Fruit fly (Drosophila melanogaster) whole organism, embryonic: ENCODE data around the gene CG17359.

Source experiments
- ATbp ChIP-seq: fragments of 200-800 bp; sonication (Bioruptor generic); optimal IDR thresholded peaks from 2 replicates; lab custom pipeline; 2017; ENCODE audit warnings: missing biosample characterization, mild to moderate bottlenecking, missing genetic modification characterization, missing genetic modification reagents
- Aef1 ChIP-seq: fragments of 200-800 bp; sonication (Bioruptor generic); IDR thresholded peaks from 3 replicates; pipeline ENCODE4 v1.3.6; 2022; ENCODE audit warnings: missing biosample characterization, missing genetic modification characterization
- BtbVII ChIP-seq: fragments of 200-800 bp; sonication (Bioruptor generic); optimal IDR thresholded peaks from 3 replicates; lab custom pipeline; 2017; ENCODE audit warnings: missing biosample characterization, mild to moderate bottlenecking, missing genetic modification characterization
- Bteb2 ChIP-seq: fragments of 200-800 bp; sonication (Bioruptor generic); optimal IDR thresholded peaks from 2 replicates; lab custom pipeline; 2016; ENCODE audit warnings: missing biosample characterization, missing genetic modification characterization
- CG10462 ChIP-seq: fragments of 200-800 bp; sonication (Bioruptor generic); optimal IDR thresholded peaks from 2 replicates; lab custom pipeline; 2016; ENCODE audit warnings: missing biosample characterization, missing genetic modification characterization
- CG11456 ChIP-seq: fragments of 200-800 bp; sonication (Bioruptor generic); IDR thresholded peaks from 3 replicates; pipeline ENCODE4 v1.3.6; 2022; ENCODE audit warnings: missing biosample characterization, missing genetic modification characterization
- CG12659 ChIP-seq: fragments of 200-800 bp; sonication (Bioruptor generic); optimal IDR thresholded peaks from 3 replicates; lab custom pipeline; 2017; ENCODE audit warnings: mild to moderate bottlenecking, missing biosample characterization, missing genetic modification reagents, missing genetic modification characterization
- CG12769 ChIP-seq: fragments of 200-800 bp; sonication (Bioruptor generic); optimal IDR thresholded peaks from 2 replicates; lab custom pipeline; 2019; ENCODE audit warnings: missing biosample characterization, mild to moderate bottlenecking, missing genetic modification characterization, moderate library complexity
- CG14014 ChIP-seq: fragments of 200-800 bp; sonication (Bioruptor generic); IDR thresholded peaks from 2 replicates; pipeline ENCODE4 v1.3.6; 2022; ENCODE audit warnings: missing biosample characterization, missing genetic modification characterization
- CG14441 ChIP-seq: fragments of 200-800 bp; sonication (Bioruptor generic); IDR thresholded peaks from 2 replicates; pipeline ENCODE4 v1.3.6; 2022; ENCODE audit warnings: missing biosample characterization, missing genetic modification characterization
- CG15696 ChIP-seq: fragments of 200-800 bp; sonication (Bioruptor generic); optimal IDR thresholded peaks from 2 replicates; lab custom pipeline; 2019; ENCODE audit warnings: missing biosample characterization, mild to moderate bottlenecking, missing genetic modification characterization, moderate library complexity
- CG1602 ChIP-seq: fragments of 200-800 bp; sonication (Bioruptor generic); optimal IDR thresholded peaks from 3 replicates; lab custom pipeline; 2016; ENCODE audit warnings: missing biosample characterization, missing genetic modification characterization
- CG1647 ChIP-seq: fragments of 200-800 bp; sonication (Bioruptor generic); optimal IDR thresholded peaks from 3 replicates; lab custom pipeline; 2016; ENCODE audit warnings: missing biosample characterization, missing genetic modification characterization
- CG18262 ChIP-seq: fragments of 200-800 bp; optimal IDR thresholded peaks from 3 replicates; lab custom pipeline; 2019; ENCODE audit warnings: missing biosample characterization, mild to moderate bottlenecking, missing genetic modification characterization, moderate library complexity
- CG2129 ChIP-seq: fragments of 200-800 bp; sonication (Bioruptor generic); IDR thresholded peaks from 2 replicates; pipeline ENCODE4 v1.3.6; 2022; ENCODE audit warnings: missing biosample characterization, missing genetic modification characterization; ENCODE audit not compliant: partially characterized antibody
- CG3065 ChIP-seq: fragments of 200-800 bp; sonication (Bioruptor generic); optimal IDR thresholded peaks from 2 replicates; lab custom pipeline; 2016; ENCODE audit warnings: missing biosample characterization, missing genetic modification characterization
- CG31441 ChIP-seq: fragments of 200-800 bp; sonication (Bioruptor generic); IDR thresholded peaks from 2 replicates; pipeline ENCODE4 v1.3.6; 2022; ENCODE audit warnings: missing biosample characterization, missing genetic modification characterization
- CG3163 ChIP-seq: fragments of 200-800 bp; sonication (Bioruptor generic); optimal IDR thresholded peaks from 3 replicates; lab custom pipeline; 2016; ENCODE audit warnings: missing biosample characterization, missing genetic modification characterization
- CG3407 ChIP-seq: fragments of 200-800 bp; sonication (Bioruptor generic); optimal IDR thresholded peaks from 2 replicates; lab custom pipeline; 2018; ENCODE audit warnings: missing biosample characterization, mild to moderate bottlenecking, missing genetic modification characterization
- CG34422 ChIP-seq: fragments of 200-800 bp; sonication (Bioruptor generic); IDR thresholded peaks from 3 replicates; pipeline ENCODE4 v1.3.6; 2022; ENCODE audit warnings: missing biosample characterization, missing genetic modification characterization
- CG4820 ChIP-seq: fragments of 200-800 bp; sonication (Bioruptor generic); optimal IDR thresholded peaks from 3 replicates; lab custom pipeline; 2016; ENCODE audit warnings: missing biosample characterization, missing genetic modification characterization
- CG6854 ChIP-seq: fragments of 200-800 bp; sonication (Bioruptor generic); optimal IDR thresholded peaks from 3 replicates; lab custom pipeline; 2017; ENCODE audit warnings: missing biosample characterization, mild to moderate bottlenecking, missing genetic modification characterization
- CG7745 ChIP-seq: fragments of 200-800 bp; sonication (Bioruptor generic); optimal IDR thresholded peaks from 2 replicates; lab custom pipeline; 2018; ENCODE audit warnings: missing biosample characterization, mild to moderate bottlenecking, missing genetic modification characterization, moderate library complexity
- CG7839 ChIP-seq: fragments of 200-800 bp; sonication (Bioruptor generic); optimal IDR thresholded peaks from 3 replicates; lab custom pipeline; 2018; ENCODE audit warnings: missing biosample characterization, mild to moderate bottlenecking, missing genetic modification characterization, moderate library complexity
- CG8944 ChIP-seq: fragments of 200-800 bp; sonication (Bioruptor generic); optimal IDR thresholded peaks from 3 replicates; lab custom pipeline; 2016; ENCODE audit warnings: missing biosample characterization, missing genetic modification characterization
- Eip74EF ChIP-seq, 2 experiments: fragments of 200-800 bp in 1 of 2; fragments of >200 bp in 1 of 2; sonication (Bioruptor generic) in 1 of 2; optimal IDR thresholded peaks; 2 replicates each; lab custom pipeline; 2017 to 2019; ENCODE audit warnings: missing biosample characterization in 2 of 2, missing genetic modification characterization in 2 of 2, mild to moderate bottlenecking in 1 of 2, moderate library complexity in 1 of 2
- Fer1 ChIP-seq: fragments of 200-800 bp; sonication (Bioruptor generic); optimal IDR thresholded peaks from 2 replicates; lab custom pipeline; 2017; ENCODE audit warnings: missing biosample characterization, mild to moderate bottlenecking, missing genetic modification characterization
- Gug ChIP-seq: fragments of 200-800 bp; sonication (Bioruptor generic); IDR thresholded peaks from 4 replicates; pipeline ENCODE4 v1.3.6; 2022; ENCODE audit warnings: missing biosample characterization, missing genetic modification characterization
- H2.0 ChIP-seq: fragments of 200-800 bp; sonication (Bioruptor generic); IDR thresholded peaks from 2 replicates; pipeline ENCODE4 v1.3.6; 2022; ENCODE audit warnings: missing biosample characterization, missing genetic modification characterization
- Hr78 ChIP-seq, 2 experiments: fragments of 200-800 bp in 1 of 2; fragments of >200 bp in 1 of 2; sonication (Bioruptor generic) in 1 of 2; optimal IDR thresholded peaks; 2 replicates each; lab custom pipeline; 2017 to 2019; ENCODE audit warnings: missing biosample characterization in 2 of 2, missing genetic modification characterization in 2 of 2, mild to moderate bottlenecking in 1 of 2, moderate library complexity in 1 of 2
- NC2α ChIP-seq: fragments of 200-800 bp; sonication (Bioruptor generic); optimal IDR thresholded peaks from 2 replicates; lab custom pipeline; 2016; ENCODE audit warnings: missing biosample characterization, missing genetic modification characterization
- Nf-YC ChIP-seq: fragments of 200-800 bp; optimal IDR thresholded peaks from 3 replicates; lab custom pipeline; 2019; ENCODE audit warnings: missing biosample characterization, mild to moderate bottlenecking, missing genetic modification characterization, moderate library complexity
- Opbp ChIP-seq: fragments of 200-800 bp; sonication (Bioruptor generic); IDR thresholded peaks from 3 replicates; pipeline ENCODE4 v1.3.6; 2022; ENCODE audit warnings: missing biosample characterization, missing genetic modification characterization; ENCODE audit not compliant: partially characterized antibody
- Optix ChIP-seq: fragments of 200-800 bp; sonication (Bioruptor generic); IDR thresholded peaks from 3 replicates; pipeline ENCODE4 v1.3.6; 2022; ENCODE audit warnings: missing biosample characterization, missing genetic modification characterization
- Ptx1 ChIP-seq: fragments of 200-800 bp; sonication (Bioruptor generic); IDR thresholded peaks from 2 replicates; pipeline ENCODE4 v1.3.6; 2022; ENCODE audit warnings: missing biosample characterization, missing genetic modification characterization
- Sin3A ChIP-seq: fragments of >200 bp; optimal IDR thresholded peaks from 2 replicates; lab custom pipeline; 2018
- Xrp1 ChIP-seq: fragments of 200-800 bp; sonication (Bioruptor generic); IDR thresholded peaks from 2 replicates; pipeline ENCODE4 v1.3.6; 2022; ENCODE audit warnings: missing biosample characterization, missing genetic modification characterization
- ab ChIP-seq: fragments of 200-800 bp; sonication (Bioruptor generic); optimal IDR thresholded peaks from 2 replicates; lab custom pipeline; 2016; ENCODE audit warnings: missing biosample characterization, missing genetic modification characterization
- abd-A ChIP-seq: fragments of 200-800 bp; sonication (Bioruptor generic); optimal IDR thresholded peaks from 3 replicates; lab custom pipeline; 2019; ENCODE audit warnings: missing biosample characterization, mild to moderate bottlenecking, missing genetic modification characterization, moderate library complexity
- cato ChIP-seq: fragments of 200-800 bp; sonication (Bioruptor generic); optimal IDR thresholded peaks from 2 replicates; lab custom pipeline; 2016; ENCODE audit warnings: missing biosample characterization, missing genetic modification characterization, borderline replicate concordance
- corto ChIP-seq: fragments of 200-800 bp; sonication (Bioruptor generic); optimal IDR thresholded peaks from 2 replicates; lab custom pipeline; 2016; ENCODE audit warnings: missing biosample characterization, mild to moderate bottlenecking, missing genetic modification characterization, moderate library complexity
- crc ChIP-seq: fragments of 200-800 bp; sonication (Bioruptor generic); optimal IDR thresholded peaks from 2 replicates; lab custom pipeline; 2016; ENCODE audit warnings: missing biosample characterization, missing genetic modification characterization
- fru ChIP-seq: fragments of >200 bp; optimal IDR thresholded peaks from 2 replicates; lab custom pipeline; 2017
- gro ChIP-seq: fragments of 200-800 bp; sonication (Bioruptor generic); optimal IDR thresholded peaks from 2 replicates; lab custom pipeline; 2016; ENCODE audit warnings: missing biosample characterization, missing genetic modification characterization
- gsb-n ChIP-seq: fragments of 200-800 bp; sonication (Bioruptor generic); optimal IDR thresholded peaks from 3 replicates; lab custom pipeline; 2018; ENCODE audit warnings: missing biosample characterization, mild to moderate bottlenecking, missing genetic modification characterization
- h ChIP-seq: fragments of >200 bp; optimal IDR thresholded peaks from 2 replicates; lab custom pipeline; 2017
- jumu ChIP-seq: fragments of 200-800 bp; sonication (Bioruptor generic); optimal IDR thresholded peaks from 3 replicates; lab custom pipeline; 2016; ENCODE audit warnings: missing biosample characterization, missing genetic modification characterization
- kni ChIP-seq: fragments of 200-800 bp; sonication (Bioruptor generic); optimal IDR thresholded peaks from 3 replicates; lab custom pipeline; 2017; ENCODE audit warnings: mild to moderate bottlenecking, missing biosample characterization, missing genetic modification reagents, missing genetic modification characterization
- pfk ChIP-seq: fragments of 200-800 bp; sonication (Bioruptor generic); optimal IDR thresholded peaks from 2 replicates; lab custom pipeline; 2018; ENCODE audit warnings: missing biosample characterization, mild to moderate bottlenecking, missing genetic modification characterization, moderate library complexity
- salm ChIP-seq: fragments of 200-800 bp; sonication (Bioruptor generic); optimal IDR thresholded peaks from 2 replicates; lab custom pipeline; 2018; ENCODE audit warnings: missing biosample characterization, mild to moderate bottlenecking, missing genetic modification characterization
- schlank ChIP-seq: fragments of 200-800 bp; sonication (Bioruptor generic); optimal IDR thresholded peaks from 2 replicates; lab custom pipeline; 2018; ENCODE audit warnings: missing biosample characterization, mild to moderate bottlenecking, missing genetic modification characterization
- sisA ChIP-seq: fragments of 200-800 bp; sonication (Bioruptor generic); IDR thresholded peaks from 2 replicates; pipeline ENCODE4 v1.3.6; 2022; ENCODE audit warnings: missing biosample characterization, missing genetic modification characterization
- wor ChIP-seq: fragments of 200-800 bp; sonication (Bioruptor generic); IDR thresholded peaks from 2 replicates; pipeline ENCODE4 v1.3.6; 2022; ENCODE audit warnings: missing biosample characterization, missing genetic modification characterization

Gene CG17359

dm6 chr3L:14004041-14004407 is 5.0 kb upstream of the CG17359 start (continued):
- TF ChIP-seq fru (lab: Kevin White, UChicago): no peak
- no peak for TF ChIP-seq CG1647 (GFP tag; lab: Kevin White, UChicago)
- TF ChIP-seq CG6854 (GFP tag; lab: Kevin White, UChicago): peak; percentile 44
- no peak for TF ChIP-seq CG14014 (GFP tag; lab: Robert Waterston, UW)
- peak; percentile 66 for TF ChIP-seq Nf-YC (tag; lab: Kevin White, UChicago)
- TF ChIP-seq CG18262 (tag; lab: Kevin White, UChicago): no peak
- TF ChIP-seq CG31441 (GFP tag; lab: Robert Waterston, UW): no peak
- no peak for TF ChIP-seq Bteb2 (GFP tag; lab: Kevin White, UChicago)
- TF ChIP-seq gsb-n (tag; lab: Kevin White, UChicago): no peak
- no peak for TF ChIP-seq crc (GFP tag; lab: Kevin White, UChicago)
- no peak for TF ChIP-seq cato (GFP tag; lab: Kevin White, UChicago)
- TF ChIP-seq Fer1 (GFP tag; lab: Kevin White, UChicago): no peak
- no peak for TF ChIP-seq CG2129 (GFP tag; lab: Robert Waterston, UW)
- 0 out of 3 replicates have a peak, but pooled peaks have one; percentile 34 for TF ChIP-seq CG11456 (GFP tag; lab: Robert Waterston, UW)
- TF ChIP-seq CG3407 (GFP tag; lab: Kevin White, UChicago): no peak
- TF ChIP-seq Optix (GFP tag; lab: Robert Waterston, UW): no peak
- TF ChIP-seq CG7745: no peak
- no peak for TF ChIP-seq ATbp (GFP tag; lab: Kevin White, UChicago)
- peak; percentile 55 for TF ChIP-seq CG12769
- TF ChIP-seq ab (GFP tag; lab: Kevin White, UChicago): no peak
- peak; percentile 55 for TF ChIP-seq CG12659
- TF ChIP-seq corto (GFP tag; lab: Kevin White, UChicago): no peak
- TF ChIP-seq gro: no peak
- no peak for TF ChIP-seq BtbVII
- TF ChIP-seq kni: no peak
- no peak for TF ChIP-seq CG10462 (GFP tag; lab: Kevin White, UChicago)
- no peak for TF ChIP-seq Gug (GFP tag; lab: Robert Waterston, UW)
- peak; percentile 74 for TF ChIP-seq CG34422
- TF ChIP-seq Opbp (GFP tag; lab: Robert Waterston, UW): peak; percentile 100
- no peak for TF ChIP-seq Hr78 (GFP tag; optimal IDR thresholded peaks at IDR 0.05; lab: Kevin White, UChicago)
- no peak for TF ChIP-seq CG3065 (GFP tag; lab: Kevin White, UChicago)
- no peak for TF ChIP-seq wor (GFP tag; lab: Robert Waterston, UW)
- no peak for TF ChIP-seq CG7839 (tag; lab: Kevin White, UChicago)
- TF ChIP-seq CG4820 (GFP tag; lab: Kevin White, UChicago): no peak
- TF ChIP-seq CG1602 (GFP tag; lab: Kevin White, UChicago): no peak
- TF ChIP-seq CG3163: no peak
- TF ChIP-seq CG8944: no peak
- peak; percentile 50; the same call in 1 of the 2 replicates for TF ChIP-seq CG14441 (GFP tag; lab: Robert Waterston, UW)
- no peak for TF ChIP-seq h (lab: Kevin White, UChicago)
- TF ChIP-seq sisA: no peak
- no peak for TF ChIP-seq NC2α (GFP tag; lab: Kevin White, UChicago)
- TF ChIP-seq abd-A (tag; lab: Kevin White, UChicago): peak; percentile 82
- TF ChIP-seq jumu: no peak
- TF ChIP-seq salm (tag; lab: Kevin White, UChicago): no peak
- TF ChIP-seq CG15696 (tag; lab: Kevin White, UChicago): no peak
- no peak for TF ChIP-seq schlank
- no peak for TF ChIP-seq Ptx1 (GFP tag; lab: Robert Waterston, UW)
- TF ChIP-seq Sin3A (lab: Kevin White, UChicago): no peak
- no peak for TF ChIP-seq Aef1 (GFP tag; lab: Robert Waterston, UW)
- no peak for TF ChIP-seq H2.0 (GFP tag; lab: Robert Waterston, UW)
- TF ChIP-seq pfk (GFP tag; lab: Kevin White, UChicago): peak; percentile 55
- no peak for TF ChIP-seq Eip74EF (GFP tag; optimal IDR thresholded peaks at IDR 0.05; lab: Kevin White, UChicago)
- TF ChIP-seq Xrp1 (GFP tag; lab: Robert Waterston, UW): no peak
